Worm (Caenorhabditis elegans) whole organism, young adult: ENCODE results near the gene T12G3.2.

Experiments
- C06A6.2 ChIP-seq: fragments of 200-800 bp; sonication (Bioruptor generic); conservative IDR thresholded peaks from 2 replicates; pipeline ENCODE4 v1.3.6; 2022; ENCODE audit warnings: missing genetic modification characterization, missing compliant biosample characterization
- C17E4.6 ChIP-seq: fragments of 200-800 bp; sonication (Bioruptor generic); IDR thresholded peaks from 2 replicates; pipeline ENCODE4 v1.3.6; 2022; ENCODE audit warnings: missing genetic modification reagents, missing genetic modification characterization, missing compliant biosample characterization
- D2030.7 ChIP-seq: fragments of 200-800 bp; sonication (Bioruptor generic); IDR thresholded peaks from 2 replicates; pipeline ENCODE4 v1.3.6; 2022; ENCODE audit warnings: missing genetic modification reagents, missing genetic modification characterization, missing compliant biosample characterization
- F10E7.11 ChIP-seq: sonication (generic microtip); optimal IDR thresholded peaks from 2 replicates; lab custom pipeline; 2017; ENCODE audit warnings: mild to moderate bottlenecking, missing genetic modification characterization, moderate library complexity, missing compliant biosample characterization
- F22D6.2 ChIP-seq: sonication (generic microtip); optimal IDR thresholded peaks from 2 replicates; lab custom pipeline; 2016; ENCODE audit warnings: mild to moderate bottlenecking, missing genetic modification characterization, missing compliant biosample characterization
- F52B5.7 ChIP-seq: sonication (generic microtip); optimal IDR thresholded peaks from 2 replicates; lab custom pipeline; 2016; ENCODE audit warnings: mild to moderate bottlenecking, missing genetic modification characterization, missing compliant biosample characterization
- F55B11.4 ChIP-seq: sonication (generic microtip); optimal IDR thresholded peaks from 2 replicates; lab custom pipeline; 2016; ENCODE audit warnings: missing compliant biosample characterization, missing genetic modification characterization, borderline replicate concordance; ENCODE audit not compliant: insufficient read depth
- Y53F4B.3 ChIP-seq: fragments of 200-800 bp; sonication (Bioruptor generic); IDR thresholded peaks from 2 replicates; pipeline ENCODE4 v1.3.6; 2022; ENCODE audit warnings: missing genetic modification reagents, missing genetic modification characterization, missing compliant biosample characterization
- Y67H2A.10 ChIP-seq: fragments of 200-800 bp; sonication (Bioruptor generic); conservative IDR thresholded peaks from 2 replicates; pipeline ENCODE4 v1.3.6; 2022; ENCODE audit warnings: missing genetic modification reagents, missing genetic modification characterization, missing compliant biosample characterization
- Y79H2A.3 ChIP-seq: fragments of 200-800 bp; sonication (Bioruptor generic); conservative IDR thresholded peaks from 2 replicates; pipeline ENCODE4 v1.3.6; 2022; ENCODE audit warnings: missing genetic modification reagents, missing genetic modification characterization, missing compliant biosample characterization
- akir-1 ChIP-seq: fragments of 200-800 bp; sonication (Bioruptor generic); optimal IDR thresholded peaks from 2 replicates; lab custom pipeline; 2018; ENCODE audit warnings: mild to moderate bottlenecking, missing genetic modification characterization, moderate library complexity, missing compliant biosample characterization
- attf-3 ChIP-seq: fragments of 200-800 bp; sonication (Bioruptor generic); conservative IDR thresholded peaks from 2 replicates; pipeline ENCODE4 v1.3.6; 2022; ENCODE audit warnings: missing genetic modification reagents, missing genetic modification characterization, missing compliant biosample characterization
- bed-1 ChIP-seq: fragments of 200-800 bp; sonication (Bioruptor generic); IDR thresholded peaks from 2 replicates; pipeline ENCODE4 v1.3.6; 2022; ENCODE audit warnings: missing genetic modification reagents, missing genetic modification characterization, missing compliant biosample characterization
- ccch-3 ChIP-seq: fragments of 200-800 bp; sonication (Bioruptor generic); optimal IDR thresholded peaks from 2 replicates; lab custom pipeline; 2018; ENCODE audit warnings: mild to moderate bottlenecking, missing genetic modification characterization, missing compliant biosample characterization
- cebp-1 ChIP-seq, 2 experiments: fragments of 200-800 bp in 1 of 2; sonication (Bioruptor generic) in 1 of 2; sonication (generic microtip) in 1 of 2; IDR thresholded peaks in 1 of 2; optimal IDR thresholded peaks in 1 of 2; 2 replicates each; pipeline versions ENCODE4 v1.3.6 to Lab custom; 2017 to 2022; ENCODE audit warnings: missing compliant biosample characterization in 2 of 2, missing genetic modification characterization in 2 of 2, mild to moderate bottlenecking in 1 of 2, missing genetic modification reagents in 1 of 2, moderate library complexity in 1 of 2
- ceh-100 ChIP-seq: fragments of 200-800 bp; sonication (Bioruptor generic); IDR thresholded peaks from 2 replicates; pipeline ENCODE4 v1.3.6; 2022; ENCODE audit warnings: missing genetic modification reagents, missing genetic modification characterization, missing compliant biosample characterization
- ceh-58 ChIP-seq: fragments of 200-800 bp; sonication (Bioruptor generic); IDR thresholded peaks from 2 replicates; pipeline ENCODE4 v1.3.6; 2022; ENCODE audit warnings: missing genetic modification characterization, missing compliant biosample characterization
- die-1 ChIP-seq: sonication (generic microtip); optimal IDR thresholded peaks from 2 replicates; lab custom pipeline; 2016; ENCODE audit warnings: missing genotype, mild to moderate bottlenecking, missing genetic modification characterization, missing compliant biosample characterization
- dox-1 ChIP-seq: fragments of 200-800 bp; sonication (Bioruptor generic); IDR thresholded peaks from 2 replicates; pipeline ENCODE4 v1.3.6; 2022; ENCODE audit warnings: missing genetic modification reagents, missing genetic modification characterization, missing compliant biosample characterization
- efl-1 ChIP-seq: fragments of 150-350 bp; optimal IDR thresholded peaks from 2 replicates; lab custom pipeline; 2014; ENCODE audit warnings: missing biosample characterization, missing genetic modification reagents, missing genetic modification characterization
- egl-18 ChIP-seq: fragments of 200-800 bp; sonication (Bioruptor generic); IDR thresholded peaks from 2 replicates; pipeline ENCODE4 v1.3.6; 2022; ENCODE audit warnings: missing genetic modification reagents, missing genetic modification characterization, missing compliant biosample characterization
- egl-44 ChIP-seq: fragments of 200-800 bp; sonication (Bioruptor generic); IDR thresholded peaks from 2 replicates; pipeline ENCODE4 v1.3.6; 2022; ENCODE audit warnings: missing genetic modification reagents, missing genetic modification characterization, missing compliant biosample characterization
- gei-17 ChIP-seq: fragments of 200-800 bp; sonication (Bioruptor generic); optimal IDR thresholded peaks from 2 replicates; lab custom pipeline; 2018; ENCODE audit warnings: mild to moderate bottlenecking, missing genetic modification characterization, missing compliant biosample characterization
- him-1 ChIP-seq: sonication (generic microtip); optimal IDR thresholded peaks from 2 replicates; lab custom pipeline; 2016; ENCODE audit warnings: missing genotype, missing genetic modification reagents, missing genetic modification characterization, missing compliant biosample characterization
- hlh-12 ChIP-seq: sonication (generic microtip); optimal IDR thresholded peaks from 2 replicates; lab custom pipeline; 2016; ENCODE audit warnings: missing genetic modification characterization, missing compliant biosample characterization
- hlh-26 ChIP-seq: fragments of 200-800 bp; sonication (Bioruptor generic); conservative IDR thresholded peaks from 2 replicates; pipeline ENCODE4 v1.3.6; 2022; ENCODE audit warnings: missing genetic modification reagents, missing genetic modification characterization, missing compliant biosample characterization
- lin-40 ChIP-seq: sonication (generic microtip); optimal IDR thresholded peaks from 2 replicates; lab custom pipeline; 2016; ENCODE audit warnings: missing genetic modification characterization, mild to moderate bottlenecking, missing compliant biosample characterization, missing genotype, missing genetic modification reagents
- lin-54 ChIP-seq: fragments of 200-800 bp; sonication (Bioruptor generic); optimal IDR thresholded peaks from 2 replicates; lab custom pipeline; 2018; ENCODE audit warnings: mild to moderate bottlenecking, missing genetic modification characterization, missing compliant biosample characterization
- lsl-1 ChIP-seq: fragments of 200-800 bp; sonication (Bioruptor generic); optimal IDR thresholded peaks from 2 replicates; lab custom pipeline; 2018; ENCODE audit warnings: mild to moderate bottlenecking, missing genetic modification characterization, moderate library complexity, missing compliant biosample characterization
- lsy-27 ChIP-seq: sonication (generic microtip); optimal IDR thresholded peaks from 2 replicates; lab custom pipeline; 2017; ENCODE audit warnings: missing genetic modification characterization, mild to moderate bottlenecking, missing compliant biosample characterization, antibody characterized with exemption, missing genotype, borderline replicate concordance; ENCODE audit not compliant: insufficient read depth
- madf-6 ChIP-seq: fragments of 200-800 bp; sonication (Bioruptor generic); IDR thresholded peaks from 2 replicates; pipeline ENCODE4 v1.3.6; 2022; ENCODE audit warnings: missing genetic modification reagents, missing genetic modification characterization, missing compliant biosample characterization
- mes-4 ChIP-seq: sonication (generic microtip); optimal IDR thresholded peaks from 2 replicates; lab custom pipeline; 2016; ENCODE audit warnings: missing genotype, missing genetic modification characterization, missing compliant biosample characterization
- mxl-1 ChIP-seq: sonication (generic microtip); optimal IDR thresholded peaks from 2 replicates; lab custom pipeline; 2016; ENCODE audit warnings: missing genetic modification characterization, missing compliant biosample characterization
- nhr-27 ChIP-seq: fragments of 200-800 bp; sonication (Bioruptor generic); optimal IDR thresholded peaks from 2 replicates; lab custom pipeline; 2018; ENCODE audit warnings: mild to moderate bottlenecking, missing genetic modification characterization, moderate library complexity, missing compliant biosample characterization
- nhr-90 ChIP-seq: sonication (generic microtip); optimal IDR thresholded peaks from 2 replicates; lab custom pipeline; 2016; ENCODE audit warnings: missing genotype, mild to moderate bottlenecking, missing genetic modification characterization, missing compliant biosample characterization
- pbrm-1 ChIP-seq: fragments of 200-800 bp; sonication (Bioruptor generic); IDR thresholded peaks from 2 replicates; pipeline ENCODE4 v1.3.6; 2022; ENCODE audit warnings: missing genetic modification reagents, missing genetic modification characterization, missing compliant biosample characterization
- sea-2 ChIP-seq: fragments of 200-800 bp; sonication (Bioruptor generic); IDR thresholded peaks from 2 replicates; pipeline ENCODE4 v1.3.6; 2022; ENCODE audit warnings: missing genetic modification characterization, missing compliant biosample characterization
- snpc-1.3 ChIP-seq: sonication (generic microtip); optimal IDR thresholded peaks from 2 replicates; lab custom pipeline; 2017; ENCODE audit warnings: missing genetic modification characterization, mild to moderate bottlenecking, missing compliant biosample characterization, antibody characterized with exemption, moderate library complexity, missing genotype, missing genetic modification reagents; ENCODE audit not compliant: insufficient read depth
- somi-1 ChIP-seq: fragments of 200-800 bp; sonication (Bioruptor generic); optimal IDR thresholded peaks from 2 replicates; lab custom pipeline; 2018; ENCODE audit warnings: mild to moderate bottlenecking, missing genetic modification characterization, missing compliant biosample characterization
- sptf-2 ChIP-seq: fragments of 200-800 bp; sonication (Bioruptor generic); optimal IDR thresholded peaks from 2 replicates; lab custom pipeline; 2018; ENCODE audit warnings: mild to moderate bottlenecking, missing genetic modification characterization, missing compliant biosample characterization
- tbx-9 ChIP-seq: sonication (generic microtip); optimal IDR thresholded peaks from 2 replicates; lab custom pipeline; 2016; ENCODE audit warnings: borderline replicate concordance, missing genetic modification characterization, inconsistent platforms, missing compliant biosample characterization
- unc-62 ChIP-seq: fragments of 150-350 bp; optimal IDR thresholded peaks from 2 replicates; lab custom pipeline; 2014; ENCODE audit warnings: missing biosample characterization, missing genetic modification reagents, missing genetic modification characterization
- zfh-2 ChIP-seq: fragments of 200-800 bp; sonication (Bioruptor generic); conservative IDR thresholded peaks from 2 replicates; pipeline ENCODE4 v1.3.6; 2022; ENCODE audit warnings: missing genetic modification reagents, missing genetic modification characterization, missing compliant biosample characterization
- ztf-22 ChIP-seq: fragments of 200-800 bp; sonication (Bioruptor generic); optimal IDR thresholded peaks from 2 replicates; lab custom pipeline; 2018; ENCODE audit warnings: mild to moderate bottlenecking, missing genetic modification characterization, moderate library complexity, missing compliant biosample characterization
- ztf-26 ChIP-seq: sonication (generic microtip); optimal IDR thresholded peaks from 2 replicates; lab custom pipeline; 2017; ENCODE audit warnings: missing genetic modification characterization, missing compliant biosample characterization
- ztf-6 ChIP-seq: fragments of 200-800 bp; sonication (Bioruptor generic); IDR thresholded peaks from 2 replicates; pipeline ENCODE4 v1.3.6; 2022; ENCODE audit warnings: missing genetic modification reagents, missing genetic modification characterization, missing compliant biosample characterization

The T12G3.2 gene

DNA sequence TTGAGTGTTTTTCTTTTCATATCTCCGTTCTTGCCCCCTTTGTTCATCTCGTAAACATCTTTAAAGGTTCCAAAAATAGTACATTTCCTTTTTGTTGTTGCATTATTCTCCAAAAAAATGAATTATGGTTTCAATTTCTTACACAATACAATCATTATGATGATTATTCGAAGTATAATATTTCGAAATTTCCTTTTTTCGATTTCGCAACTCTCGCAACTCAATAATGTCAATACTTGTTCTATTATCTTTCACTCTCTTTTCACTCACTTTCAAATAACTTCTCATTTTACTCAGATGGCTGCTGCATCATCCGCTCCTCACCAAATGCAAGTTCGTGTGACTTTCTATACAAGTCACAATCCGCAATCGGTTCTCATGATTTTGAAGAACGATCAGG, 12.8 kb downstream of the T12G3.2 start, which contains the start of gene sqst-1:
Gene sqst-1 (plus strand): TSS at position 298 of the 400 bp plus-strand sequence.
- no peak for TF ChIP-seq ztf-22 (GFP tag; lab: Kevin White, UChicago)
- 0 out of 2 replicates have a peak, but pooled peaks have one; percentile 9 for TF ChIP-seq dox-1 (GFP tag; lab: Robert Waterston, UW)
- no peak for TF ChIP-seq him-1
- no peak for TF ChIP-seq nhr-27 (tag; lab: Kevin White, UChicago)
- TF ChIP-seq sptf-2 = no peak
- TF ChIP-seq Y67H2A.10 = no peak
- peak; percentile 10 for TF ChIP-seq ccch-3 (GFP tag; lab: Kevin White, UChicago)
- TF ChIP-seq lsl-1 (GFP tag; lab: Kevin White, UChicago) = no peak
- TF ChIP-seq lin-54 (GFP tag; lab: Kevin White, UChicago) = no peak
- peak; percentile 87 for TF ChIP-seq cebp-1 (GFP tag; IDR thresholded peaks at IDR 0.05; lab: Robert Waterston, UW)
- peak; percentile 98 for TF ChIP-seq cebp-1 (tag; optimal IDR thresholded peaks at IDR 0.05; lab: Kevin White, UChicago)
- TF ChIP-seq sea-2 (GFP tag; lab: Robert Waterston, UW) = no peak
- no peak for TF ChIP-seq somi-1 (GFP tag; lab: Kevin White, UChicago)

DNA sequence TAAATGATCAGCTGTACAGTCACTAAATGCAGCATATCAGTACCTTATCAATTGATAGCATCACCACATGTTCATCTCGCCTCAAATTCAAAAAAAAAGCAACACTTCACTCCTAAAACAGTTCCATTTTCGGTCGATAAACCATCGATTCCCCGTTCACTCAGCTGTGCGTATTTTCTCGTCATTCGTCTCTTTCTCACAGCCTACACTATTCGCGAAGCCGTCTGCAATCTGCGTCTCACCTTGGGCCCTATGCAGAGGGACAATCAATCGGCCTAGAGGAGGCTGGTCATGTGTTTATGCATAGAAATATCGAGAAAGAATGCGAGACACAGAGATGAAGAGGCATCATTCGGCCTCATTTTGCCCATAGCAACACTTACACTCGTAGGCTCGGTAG, 14.4 kb downstream of the T12G3.2 start:
- no peak for TF ChIP-seq Y79H2A.3 (GFP tag; lab: Robert Waterston, UW)
- TF ChIP-seq die-1 = no peak
- peak; percentile 72 for TF ChIP-seq ztf-26 (tag; lab: Kevin White, UChicago)
- peak; percentile 71 for TF ChIP-seq F22D6.2 (tag; lab: Kevin White, UChicago)
- TF ChIP-seq lin-54 (GFP tag; lab: Kevin White, UChicago) = peak; percentile 70
- TF ChIP-seq nhr-90 = peak; percentile 71
- no peak for TF ChIP-seq Y53F4B.3 (GFP tag; lab: Robert Waterston, UW)
- TF ChIP-seq him-1 = no peak
- TF ChIP-seq ceh-58 (GFP tag; lab: Robert Waterston, UW) = no peak
- no peak for TF ChIP-seq ccch-3 (GFP tag; lab: Kevin White, UChicago)
- no peak for TF ChIP-seq bed-1 (GFP tag; lab: Robert Waterston, UW)
- TF ChIP-seq zfh-2 (GFP tag; lab: Robert Waterston, UW) = peak; percentile 82
- peak; percentile 44; the same call in 1 of the 2 replicates for TF ChIP-seq C17E4.6 (GFP tag; lab: Robert Waterston, UW)
- no peak; the same call in 1 of the 2 replicates for TF ChIP-seq Y67H2A.10
- no peak for TF ChIP-seq snpc-1.3 (tag; lab: Kevin White, UChicago)
- no peak for TF ChIP-seq hlh-12 (tag; lab: Kevin White, UChicago)
- TF ChIP-seq C06A6.2 = 0 out of 2 replicates have a peak, but pooled peaks have one; percentile 64
- TF ChIP-seq egl-44 (GFP tag; lab: Robert Waterston, UW) = peak; percentile 86
- no peak for TF ChIP-seq F52B5.7 (tag; lab: Kevin White, UChicago)
- TF ChIP-seq gei-17 = peak; percentile 74
- TF ChIP-seq F55B11.4 = no peak
- no peak for TF ChIP-seq tbx-9
- TF ChIP-seq F10E7.11 (tag; lab: Kevin White, UChicago) = no peak
- no peak for TF ChIP-seq mxl-1 (tag; lab: Kevin White, UChicago)
- no peak for TF ChIP-seq mes-4 (tag; lab: Kevin White, UChicago)
- peak; percentile 91 for TF ChIP-seq lin-40 (tag; lab: Kevin White, UChicago)
- TF ChIP-seq unc-62 (GFP tag; lab: Kevin White, UChicago) = peak; percentile 36
- TF ChIP-seq ceh-100 = no peak
- no peak for TF ChIP-seq madf-6 (GFP tag; lab: Robert Waterston, UW)
- no peak for TF ChIP-seq D2030.7 (GFP tag; lab: Robert Waterston, UW)
- TF ChIP-seq egl-18 (GFP tag; lab: Robert Waterston, UW) = no peak
- no peak for TF ChIP-seq lsy-27 (tag; lab: Kevin White, UChicago)
- no peak for TF ChIP-seq ztf-6 (GFP tag; lab: Robert Waterston, UW)
- TF ChIP-seq pbrm-1 (GFP tag; lab: Robert Waterston, UW) = peak; percentile 59
- TF ChIP-seq hlh-26 = no peak
- no peak for TF ChIP-seq efl-1 (GFP tag; lab: Kevin White, UChicago)
- TF ChIP-seq attf-3 = no peak
- no peak for TF ChIP-seq nhr-27 (tag; lab: Kevin White, UChicago)
- no peak for TF ChIP-seq akir-1
